Worm (Caenorhabditis elegans): ENCODE data around the gene hum-2.

Gene hum-2

ce11 chrV:9386143-9386542 is at the start of gene hum-2:
TSS of gene hum-2 (plus strand) at chrV:9386175.
- TF ChIP-seq W03F9.2 (tag; optimal IDR thresholded peaks at IDR 0.05) (no peak), dao-5 (tag; optimal IDR thresholded peaks at IDR 0.05) (no peak), him-1 (tag; optimal IDR thresholded peaks at IDR 0.05) (no peak)

- TF ChIP-seq dao-5 (tag; optimal IDR thresholded peaks at IDR 0.05) (no peak), W03F9.2 (tag; optimal IDR thresholded peaks at IDR 0.05) (no peak), him-1 (tag; optimal IDR thresholded peaks at IDR 0.05) (no peak)
Observed at ce11 chrV:9336462-9336861, 49.5 kb upstream of the hum-2 start, which contains the start of gene coq-6. TSS of gene coq-6 (plus strand) at chrV:9336762.

ce11 chrV:9338452-9338851 is 47.5 kb upstream of the hum-2 start:
- TF ChIP-seq him-1 (tag; optimal IDR thresholded peaks at IDR 0.05) (no peak), dao-5 (tag; optimal IDR thresholded peaks at IDR 0.05) (no peak), W03F9.2 (tag; optimal IDR thresholded peaks at IDR 0.05) (no peak)

- TF ChIP-seq him-1 (tag; optimal IDR thresholded peaks at IDR 0.05) (no peak), W03F9.2 (tag; optimal IDR thresholded peaks at IDR 0.05) (no peak), dao-5 (tag; optimal IDR thresholded peaks at IDR 0.05) (no peak)
Observed at ce11 chrV:9340318-9340717, 45.7 kb upstream of the hum-2 start.

ce11 chrV:9342965-9343628 is 42.9 kb upstream of the hum-2 start:
- TF ChIP-seq dao-5 (tag; optimal IDR thresholded peaks at IDR 0.05) (no peak), him-1 (tag; optimal IDR thresholded peaks at IDR 0.05) (no peak), W03F9.2 (tag; optimal IDR thresholded peaks at IDR 0.05) (no peak)

ce11 chrV:9343629-9344624 is 42.0 kb upstream of the hum-2 start, which contains the start of gene tos-1:
TSS of gene tos-1 (minus strand) at chrV:9344203.
- peak; percentile 96 for TF ChIP-seq him-1 (tag; optimal IDR thresholded peaks at IDR 0.05)
- TF ChIP-seq dao-5 (tag; optimal IDR thresholded peaks at IDR 0.05) = no peak
- peak; percentile 89 for TF ChIP-seq W03F9.2 (tag; optimal IDR thresholded peaks at IDR 0.05)

ce11 chrV:9346804-9347203 is 39.2 kb upstream of the hum-2 start, which contains the start of the genes K07B1.7 and try-5:
TSS of gene K07B1.7 (minus strand) at chrV:9346962.
TSS of gene try-5 (plus strand) at chrV:9347044.
- TF ChIP-seq dao-5 (tag; optimal IDR thresholded peaks at IDR 0.05) (no peak), him-1 (tag; optimal IDR thresholded peaks at IDR 0.05) (no peak), W03F9.2 (tag; optimal IDR thresholded peaks at IDR 0.05) (no peak)

ce11 chrV:9349687-9350086 is 36.3 kb upstream of the hum-2 start, which contains the start of gene srx-47:
TSS of gene srx-47 (plus strand) at chrV:9349987.
- TF ChIP-seq him-1 (tag; optimal IDR thresholded peaks at IDR 0.05) = no peak
- TF ChIP-seq dao-5 (tag; optimal IDR thresholded peaks at IDR 0.05) = no peak
- no peak for TF ChIP-seq W03F9.2 (tag; optimal IDR thresholded peaks at IDR 0.05)

ce11 chrV:9352947-9353346 is 33.0 kb upstream of the hum-2 start, which contains the start of gene srx-46:
TSS of gene srx-46 (plus strand) at chrV:9353247.
- TF ChIP-seq him-1 (tag; optimal IDR thresholded peaks at IDR 0.05) (no peak), dao-5 (tag; optimal IDR thresholded peaks at IDR 0.05) (no peak), W03F9.2 (tag; optimal IDR thresholded peaks at IDR 0.05) (no peak)

- TF ChIP-seq him-1 (tag; optimal IDR thresholded peaks at IDR 0.05) (no peak), W03F9.2 (tag; optimal IDR thresholded peaks at IDR 0.05) (no peak), dao-5 (tag; optimal IDR thresholded peaks at IDR 0.05) (no peak)
Observed at ce11 chrV:9355371-9355770, 30.6 kb upstream of the hum-2 start, which contains the start of gene ttr-40. TSS of gene ttr-40 (minus strand) at chrV:9355471.

ce11 chrV:9356345-9356744 is 29.6 kb upstream of the hum-2 start, which contains the start of gene ttr-49:
TSS of gene ttr-49 (minus strand) at chrV:9356515.
- no peak for TF ChIP-seq W03F9.2 (tag; optimal IDR thresholded peaks at IDR 0.05)
- TF ChIP-seq him-1 (tag; optimal IDR thresholded peaks at IDR 0.05) = no peak
- no peak for TF ChIP-seq dao-5 (tag; optimal IDR thresholded peaks at IDR 0.05)

- TF ChIP-seq dao-5 (tag; optimal IDR thresholded peaks at IDR 0.05) (no peak), W03F9.2 (tag; optimal IDR thresholded peaks at IDR 0.05) (no peak), him-1 (tag; optimal IDR thresholded peaks at IDR 0.05) (no peak)
Observed at ce11 chrV:9359674-9360073, 26.3 kb upstream of the hum-2 start, which contains the start of gene gpa-3. TSS of gene gpa-3 (minus strand) at chrV:9359774.

- TF ChIP-seq him-1 (tag; optimal IDR thresholded peaks at IDR 0.05) (no peak), W03F9.2 (tag; optimal IDR thresholded peaks at IDR 0.05) (no peak), dao-5 (tag; optimal IDR thresholded peaks at IDR 0.05) (no peak)
Observed at ce11 chrV:9370986-9371385, 15.0 kb upstream of the hum-2 start, which contains the start of gene E02C12.6. TSS of gene E02C12.6 (minus strand) at chrV:9371086.

Measured in whole organism, L4/young adult.